Worm (Caenorhabditis elegans) whole organism, midembryonic: Measurements from ENCODE around the gene F58A3.4.

Experiments
- T22C8.4 ChIP-seq: fragments of 200-800 bp; sonication (Bioruptor generic); IDR thresholded peaks from 2 replicates; pipeline ENCODE4 v1.3.6; 2022; ENCODE audit warnings: missing genetic modification characterization, missing compliant biosample characterization
- cog-1 ChIP-seq: sonication (generic microtip); optimal IDR thresholded peaks from 2 replicates; lab custom pipeline; 2016; ENCODE audit warnings: missing genetic modification characterization, missing compliant biosample characterization
- flt-1 ChIP-seq: fragments of 200-800 bp; sonication (Bioruptor generic); IDR thresholded peaks from 2 replicates; pipeline ENCODE4 v1.3.6; 2022; ENCODE audit warnings: missing genetic modification characterization, missing compliant biosample characterization
- klf-2 ChIP-seq: fragments of 200-800 bp; sonication (Bioruptor generic); conservative IDR thresholded peaks from 2 replicates; pipeline ENCODE4 v1.3.6; 2022; ENCODE audit warnings: missing genetic modification reagents, missing genetic modification characterization, missing compliant biosample characterization
- med-1 ChIP-seq: sonication (generic microtip); optimal IDR thresholded peaks from 2 replicates; lab custom pipeline; 2017; ENCODE audit warnings: missing genetic modification characterization, mild to moderate bottlenecking, missing compliant biosample characterization, antibody characterized with exemption, missing genetic modification reagents; ENCODE audit not compliant: insufficient read depth
- ref-1 ChIP-seq: fragments of 200-800 bp; sonication (Bioruptor generic); conservative IDR thresholded peaks from 2 replicates; pipeline ENCODE4 v1.3.6; 2022; ENCODE audit warnings: missing genetic modification reagents, missing genetic modification characterization, missing compliant biosample characterization
- tab-1 ChIP-seq: fragments of 200-800 bp; sonication (Bioruptor generic); IDR thresholded peaks from 2 replicates; pipeline ENCODE4 v1.3.6; 2022; ENCODE audit warnings: missing genetic modification characterization, missing compliant biosample characterization
- ztf-23 ChIP-seq: fragments of 200-800 bp; sonication (Bioruptor generic); IDR thresholded peaks from 2 replicates; pipeline ENCODE4 v1.3.6; 2022; ENCODE audit warnings: missing genetic modification reagents, missing genetic modification characterization, missing compliant biosample characterization
- ztf-29 ChIP-seq: fragments of 200-800 bp; sonication (Bioruptor generic); IDR thresholded peaks from 2 replicates; pipeline ENCODE4 v1.3.6; 2022; ENCODE audit warnings: missing genetic modification reagents, missing genetic modification characterization, missing compliant biosample characterization

F58A3.4 gene

DNA sequence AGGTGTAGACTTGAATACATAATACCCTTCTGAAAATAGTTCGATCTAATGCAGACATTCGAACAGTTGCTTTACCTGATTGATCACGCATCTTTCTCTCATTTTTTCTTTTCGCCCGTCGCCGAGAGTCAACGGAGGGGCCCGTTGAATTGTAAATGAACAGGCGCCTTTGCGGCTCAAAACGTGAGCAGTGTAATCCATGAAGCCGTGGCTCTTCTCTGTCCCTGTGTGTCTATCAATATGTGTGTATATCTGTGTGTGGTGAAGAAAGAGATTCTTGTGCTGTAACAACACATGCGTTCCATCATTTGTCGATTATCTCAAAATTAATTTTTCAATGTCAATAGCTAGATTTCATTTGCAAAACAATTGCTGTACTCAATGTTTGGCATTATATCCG, 25.1 kb upstream of the F58A3.4 start:
- TF ChIP-seq med-1 (GFP tag; lab: Kevin White, UChicago): no peak
- TF ChIP-seq flt-1 (GFP tag; lab: Robert Waterston, UW): no peak
- TF ChIP-seq T22C8.4 (GFP tag; lab: Robert Waterston, UW): no peak
- TF ChIP-seq klf-2 (GFP tag; lab: Robert Waterston, UW): no peak
- no peak for TF ChIP-seq cog-1 (tag; lab: Kevin White, UChicago)
- no peak for TF ChIP-seq ref-1 (GFP tag; lab: Robert Waterston, UW)
- TF ChIP-seq ztf-23 (GFP tag; lab: Robert Waterston, UW): no peak
- TF ChIP-seq ztf-29 (GFP tag; lab: Robert Waterston, UW): no peak
- no peak for TF ChIP-seq tab-1 (GFP tag; lab: Robert Waterston, UW)

DNA sequence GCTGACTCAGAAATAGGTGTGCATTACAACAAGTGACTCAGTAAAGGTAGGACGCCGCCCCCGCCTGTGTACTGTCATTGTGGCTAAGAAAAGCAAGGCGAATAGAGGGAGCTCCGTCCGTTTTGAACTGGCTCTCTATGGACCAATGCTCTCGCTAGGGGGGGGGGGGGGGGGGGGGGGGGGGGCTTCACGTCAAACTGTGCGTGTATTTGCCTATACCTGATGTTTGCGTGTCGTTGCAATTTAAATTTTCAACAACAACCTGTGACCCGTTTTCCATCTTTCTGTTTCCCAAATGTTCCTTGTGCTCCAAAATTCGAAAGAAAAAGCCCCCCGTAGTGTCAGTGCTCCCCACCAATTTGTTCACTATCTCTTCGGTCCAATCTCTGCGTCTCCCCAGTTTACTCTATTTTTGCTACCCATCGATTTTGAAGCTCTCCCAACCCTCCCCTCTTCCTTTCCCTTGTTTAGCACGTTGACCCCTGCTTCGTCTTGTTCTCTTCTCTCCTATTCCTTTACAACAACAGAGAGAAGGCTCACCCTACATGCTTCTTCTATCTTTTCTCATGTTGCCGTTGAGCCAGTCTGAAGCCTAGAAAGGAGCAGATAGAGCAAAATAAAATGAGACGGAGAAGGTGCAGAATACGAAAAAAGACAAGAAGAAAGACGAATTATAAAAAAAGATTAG, 24.1 kb upstream of the F58A3.4 start:
- TF ChIP-seq flt-1 (GFP tag; lab: Robert Waterston, UW) (no peak), ztf-23 (GFP tag; lab: Robert Waterston, UW) (no peak), klf-2 (GFP tag; lab: Robert Waterston, UW) (no peak), T22C8.4 (GFP tag; lab: Robert Waterston, UW) (0 out of 2 replicates have a peak, but pooled peaks have one; percentile 7), ref-1 (GFP tag; lab: Robert Waterston, UW) (no peak), cog-1 (tag; lab: Kevin White, UChicago) (peak; percentile 25), tab-1 (GFP tag; lab: Robert Waterston, UW) (0 out of 2 replicates have a peak, but pooled peaks have one; percentile 18), med-1 (GFP tag; lab: Kevin White, UChicago) (no peak), ztf-29 (GFP tag; lab: Robert Waterston, UW) (no peak)

DNA sequence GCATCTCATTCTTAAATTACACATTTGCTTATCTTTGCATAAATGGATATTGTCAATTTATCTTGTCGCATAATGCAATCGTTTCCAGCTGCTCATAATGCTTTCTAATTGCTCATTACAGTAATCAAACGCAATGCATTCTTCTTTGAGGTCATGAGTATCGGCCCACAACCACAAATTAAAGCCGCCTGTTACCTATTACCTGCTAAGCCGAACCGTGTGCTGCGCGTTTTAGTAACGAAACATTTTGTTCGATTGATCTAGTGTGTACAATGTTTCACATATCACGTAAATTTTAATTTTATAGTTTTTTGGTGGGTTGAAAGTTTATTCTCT, 23.5 kb upstream of the F58A3.4 start:
- no peak for TF ChIP-seq T22C8.4 (GFP tag; lab: Robert Waterston, UW)
- no peak for TF ChIP-seq med-1 (GFP tag; lab: Kevin White, UChicago)
- TF ChIP-seq cog-1 (tag; lab: Kevin White, UChicago): no peak
- no peak for TF ChIP-seq flt-1 (GFP tag; lab: Robert Waterston, UW)
- no peak for TF ChIP-seq ztf-29 (GFP tag; lab: Robert Waterston, UW)
- TF ChIP-seq ztf-23 (GFP tag; lab: Robert Waterston, UW): no peak
- no peak for TF ChIP-seq ref-1 (GFP tag; lab: Robert Waterston, UW)
- TF ChIP-seq tab-1 (GFP tag; lab: Robert Waterston, UW): no peak
- TF ChIP-seq klf-2 (GFP tag; lab: Robert Waterston, UW): no peak

DNA sequence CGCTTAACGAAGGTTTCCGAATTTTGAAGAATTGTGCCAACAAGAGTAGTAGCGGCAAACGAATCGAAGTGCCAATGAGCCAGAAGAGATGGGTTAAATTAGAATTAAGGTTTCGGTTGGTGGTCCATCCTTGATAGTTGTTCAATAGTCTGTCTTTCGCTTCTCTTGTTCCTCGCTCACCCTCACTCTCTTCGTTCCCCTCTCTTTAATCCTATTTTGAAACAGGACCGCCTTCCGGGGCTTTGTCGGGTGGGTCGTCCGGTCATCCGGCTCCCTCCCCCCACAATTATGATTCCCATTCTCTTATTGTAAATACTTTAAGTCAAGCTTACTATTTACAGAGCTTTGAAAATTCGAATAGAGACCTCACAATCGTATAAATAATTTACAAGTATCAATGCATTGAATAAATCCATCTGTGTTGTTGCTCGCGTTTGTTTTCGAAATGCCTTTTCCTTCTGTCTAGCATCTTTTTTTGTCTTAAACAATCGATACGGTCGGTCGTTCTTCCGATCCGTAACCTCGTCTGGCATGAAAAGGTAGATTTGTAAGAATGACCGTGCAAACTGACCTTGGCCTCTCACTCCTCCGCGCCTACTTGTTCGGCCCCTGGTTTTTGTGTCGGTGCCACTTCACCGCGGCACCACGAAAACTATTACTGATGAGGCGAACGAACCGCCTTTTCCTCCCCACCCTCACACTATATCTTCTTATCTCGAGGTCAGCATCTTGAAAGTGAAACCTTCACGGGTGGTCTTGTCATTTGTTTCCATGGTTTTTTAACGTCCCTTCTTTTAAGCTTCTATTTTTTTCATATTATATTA, 22.9 kb upstream of the F58A3.4 start:
- TF ChIP-seq ref-1 (GFP tag; lab: Robert Waterston, UW) (no peak), flt-1 (GFP tag; lab: Robert Waterston, UW) (no peak), cog-1 (tag; lab: Kevin White, UChicago) (no peak), tab-1 (GFP tag; lab: Robert Waterston, UW) (no peak), med-1 (GFP tag; lab: Kevin White, UChicago) (no peak), T22C8.4 (GFP tag; lab: Robert Waterston, UW) (no peak), klf-2 (GFP tag; lab: Robert Waterston, UW) (no peak), ztf-23 (GFP tag; lab: Robert Waterston, UW) (no peak), ztf-29 (GFP tag; lab: Robert Waterston, UW) (no peak)

DNA sequence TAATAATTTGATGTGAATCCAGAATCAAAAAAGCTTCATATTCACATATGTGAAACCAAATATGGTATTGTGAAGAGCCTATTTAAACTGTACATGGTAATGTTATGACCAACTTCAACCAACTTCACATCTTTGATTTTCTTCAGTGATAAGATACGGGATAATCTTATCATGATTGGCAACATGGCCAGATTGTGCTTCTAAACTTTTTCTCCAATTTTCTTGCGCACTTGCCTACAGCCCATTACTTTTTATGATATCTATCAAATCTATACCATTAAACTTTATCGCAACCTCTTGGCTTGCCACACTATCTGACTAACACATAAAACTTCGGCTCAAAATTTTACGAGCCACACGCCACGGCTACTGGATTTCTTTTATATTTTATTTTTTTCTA, 21.9 kb upstream of the F58A3.4 start:
- TF ChIP-seq T22C8.4 (GFP tag; lab: Robert Waterston, UW) (no peak), cog-1 (tag; lab: Kevin White, UChicago) (no peak), flt-1 (GFP tag; lab: Robert Waterston, UW) (no peak), ztf-23 (GFP tag; lab: Robert Waterston, UW) (no peak), ref-1 (GFP tag; lab: Robert Waterston, UW) (no peak), klf-2 (GFP tag; lab: Robert Waterston, UW) (no peak), tab-1 (GFP tag; lab: Robert Waterston, UW) (no peak), med-1 (GFP tag; lab: Kevin White, UChicago) (no peak), ztf-29 (GFP tag; lab: Robert Waterston, UW) (no peak)

DNA sequence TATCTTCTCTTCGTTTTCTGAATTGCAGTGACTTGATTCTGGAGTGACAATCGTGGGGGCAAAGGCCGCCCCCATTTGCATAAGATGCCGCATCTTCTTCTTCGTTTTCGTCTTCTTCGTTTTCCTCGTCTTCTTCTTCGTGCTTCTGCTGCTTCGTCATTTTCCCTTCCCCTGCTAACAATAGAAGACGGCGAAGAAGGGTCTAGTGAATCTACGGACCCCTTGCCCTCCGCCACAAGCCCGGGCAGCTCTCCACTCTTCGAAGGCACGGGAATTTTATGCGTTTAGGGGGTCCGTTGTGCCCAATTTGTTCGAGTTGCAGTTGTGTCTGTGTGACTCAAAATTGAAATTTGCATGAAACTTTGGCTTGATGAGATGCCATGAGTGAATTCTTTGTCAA, 21.4 kb upstream of the F58A3.4 start:
- peak; percentile 53; the same call in 1 of the 2 replicates for TF ChIP-seq flt-1 (GFP tag; lab: Robert Waterston, UW)
- no peak for TF ChIP-seq cog-1 (tag; lab: Kevin White, UChicago)

DNA sequence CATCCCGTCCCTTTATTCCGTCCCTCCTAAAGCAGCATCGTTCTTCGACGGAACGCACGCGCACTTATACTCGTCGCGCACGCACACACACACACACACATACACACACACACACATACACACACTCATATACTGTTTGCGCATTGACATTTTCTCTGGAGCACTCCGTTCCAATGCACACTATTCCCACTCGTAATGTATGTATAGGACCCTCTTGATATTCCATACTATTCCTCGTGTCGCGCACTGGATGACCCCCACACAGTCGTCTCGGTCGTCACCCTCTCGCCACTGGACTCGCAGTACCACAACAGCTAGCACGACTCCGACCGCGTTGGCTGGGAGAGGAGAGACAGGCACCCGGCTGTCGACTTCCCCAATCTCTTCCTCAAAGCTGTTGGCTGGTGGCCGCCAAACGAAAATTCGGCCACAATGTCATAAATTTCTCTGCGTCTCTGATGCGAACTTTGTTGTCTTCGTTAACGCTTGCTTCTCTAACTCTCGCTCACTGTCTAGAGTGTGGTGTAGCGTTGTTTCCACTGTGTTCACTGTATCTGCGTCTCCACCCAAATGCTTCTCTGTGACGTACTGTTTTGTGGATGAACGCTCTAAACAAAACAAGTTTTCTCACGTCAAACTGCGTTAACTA, 20.7 kb upstream of the F58A3.4 start:
- TF ChIP-seq flt-1 (GFP tag; lab: Robert Waterston, UW): peak; percentile 74; the same call in 1 of the 2 replicates
- TF ChIP-seq ref-1 (GFP tag; lab: Robert Waterston, UW): 0 out of 2 replicates have a peak, but pooled peaks have one; percentile 14
- TF ChIP-seq T22C8.4 (GFP tag; lab: Robert Waterston, UW): no peak
- TF ChIP-seq cog-1 (tag; lab: Kevin White, UChicago): peak; percentile 96
- TF ChIP-seq ztf-29 (GFP tag; lab: Robert Waterston, UW): peak; percentile 58; the same call in 1 of the 2 replicates
- no peak for TF ChIP-seq tab-1 (GFP tag; lab: Robert Waterston, UW)

DNA sequence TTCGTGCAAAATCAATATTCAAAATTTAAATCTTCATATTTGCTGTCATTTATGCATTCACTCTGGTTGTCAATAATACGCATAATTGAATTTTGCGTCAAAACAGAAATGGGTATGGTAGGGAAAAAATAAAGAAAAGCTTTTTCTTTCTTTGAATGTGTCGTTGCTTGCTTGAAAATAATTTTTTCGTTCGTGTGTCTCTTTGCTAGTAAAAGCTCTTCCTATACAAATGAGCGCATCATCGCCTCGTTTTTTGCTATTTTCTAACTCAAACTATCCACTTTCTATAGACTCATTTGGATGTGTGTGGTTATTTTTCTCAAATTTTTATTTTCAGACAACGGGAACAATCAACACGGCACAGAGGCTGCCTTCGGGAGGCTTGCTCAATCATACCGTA, 18.2 kb upstream of the F58A3.4 start, which contains the start of gene ldb-1:
Gene ldb-1 (plus strand): TSS at position 301 of the 400 bp plus-strand sequence.
- TF ChIP-seq ztf-23 (GFP tag; lab: Robert Waterston, UW) (no peak), cog-1 (tag; lab: Kevin White, UChicago) (no peak), ref-1 (GFP tag; lab: Robert Waterston, UW) (no peak), tab-1 (GFP tag; lab: Robert Waterston, UW) (no peak), flt-1 (GFP tag; lab: Robert Waterston, UW) (no peak), klf-2 (GFP tag; lab: Robert Waterston, UW) (no peak), T22C8.4 (GFP tag; lab: Robert Waterston, UW) (no peak), med-1 (GFP tag; lab: Kevin White, UChicago) (no peak), ztf-29 (GFP tag; lab: Robert Waterston, UW) (no peak)
